Worm (Caenorhabditis elegans): ENCODE measurements around the gene Y39F10C.1.

The Y39F10C.1 gene

DNA sequence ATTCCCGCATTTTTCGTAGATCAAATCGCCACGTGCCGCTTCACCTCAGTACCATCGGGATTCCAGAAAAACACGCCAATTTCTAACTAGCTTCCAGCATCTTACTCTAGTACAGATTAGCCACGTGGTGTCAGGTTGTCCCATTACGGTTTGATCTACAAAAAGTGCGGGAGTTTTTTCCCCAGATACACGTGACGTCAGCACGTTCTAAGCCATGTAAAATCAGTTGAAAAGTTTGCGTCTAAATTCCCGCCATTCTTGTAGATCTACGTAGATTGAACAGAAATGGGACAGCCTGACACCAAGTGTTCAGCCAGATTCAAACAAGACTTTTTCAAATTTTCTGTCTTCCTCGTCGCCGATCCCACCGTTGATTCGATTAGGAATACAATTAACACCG lies 3.2 kb downstream of the Y39F10C.1 start, which contains the start of gene T02H6.9:
Gene T02H6.9 (plus strand): TSS at position 301 of the 400 bp plus-strand sequence.
- no peak for TF ChIP-seq tbx-9 (tag; optimal IDR thresholded peaks at IDR 0.05; ENCODE audit: borderline replicate concordance)
- TF ChIP-seq K11D2.4 (GFP tag; IDR thresholded peaks at IDR 0.05) = no peak
- TF ChIP-seq rpc-1 (optimal IDR thresholded peaks at IDR 0.05) = no peak
- no peak for TF ChIP-seq rpc-1 (tag; optimal IDR thresholded peaks at IDR 0.05)
- no peak for TF ChIP-seq him-1 (tag; optimal IDR thresholded peaks at IDR 0.05)
- no peak for TF ChIP-seq zfh-2 (GFP tag; conservative IDR thresholded peaks at IDR 0.05)
- TF ChIP-seq attf-5 (GFP tag; optimal IDR thresholded peaks at IDR 0.05) = no peak

DNA sequence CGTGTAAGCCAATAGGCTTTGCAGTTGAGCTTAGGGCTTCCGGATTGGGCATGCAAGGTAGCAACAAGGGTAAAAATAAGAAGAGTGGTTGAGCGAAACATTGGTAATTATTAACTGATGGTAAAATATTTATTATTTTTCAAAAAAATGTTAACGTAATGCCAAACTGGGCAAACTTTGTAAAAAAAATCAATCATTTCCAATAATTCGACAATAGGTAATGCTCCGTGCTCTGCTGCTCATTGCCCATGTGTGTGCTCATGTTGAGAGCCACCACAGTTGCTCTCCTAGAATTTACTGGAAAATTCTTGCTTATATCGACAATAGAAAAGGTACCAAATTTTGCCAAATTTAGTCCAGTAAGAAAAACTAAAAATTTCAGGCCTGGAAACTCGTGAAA lies 5.2 kb downstream of the Y39F10C.1 start, which contains the start of the genes T02H6.10 and T02H6.8:
Gene T02H6.10 (minus strand): TSS at position 101 of the 400 bp plus-strand sequence.
Gene T02H6.8 (plus strand): TSS at position 221 of the 400 bp plus-strand sequence.
- no peak for TF ChIP-seq snpc-1.3 (tag; optimal IDR thresholded peaks at IDR 0.05; ENCODE audit: insufficient read depth)
- no peak for TF ChIP-seq nhr-120 (GFP tag; IDR thresholded peaks at IDR 0.05)
- TF ChIP-seq C17E4.6 (GFP tag; IDR thresholded peaks at IDR 0.05) = no peak

DNA sequence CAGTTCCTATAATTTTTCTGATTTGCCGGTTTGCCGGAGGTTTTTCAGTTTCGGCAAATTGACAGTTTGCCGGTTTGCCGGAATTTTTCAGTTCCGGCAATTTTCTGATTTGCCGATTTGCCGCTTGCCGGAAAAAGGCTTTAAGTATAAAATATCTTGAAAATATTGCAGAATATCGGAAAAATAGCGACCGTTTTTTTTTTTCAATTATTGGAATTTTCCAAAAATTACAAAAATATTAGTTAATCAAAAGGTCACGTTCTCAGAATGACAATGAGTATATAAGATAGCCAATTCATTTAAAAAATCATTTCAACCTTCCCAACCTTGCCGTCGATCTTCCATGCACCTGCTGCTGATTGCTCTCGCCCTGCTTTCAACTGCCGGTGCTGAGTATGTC lies 6.9 kb downstream of the Y39F10C.1 start, which contains the start of gene T02H6.7:
Gene T02H6.7 (plus strand): TSS at position 301 of the 400 bp plus-strand sequence.
- TF ChIP-seq sea-2 (GFP tag; IDR thresholded peaks at IDR 0.05) (no peak), F22D6.2 (tag; optimal IDR thresholded peaks at IDR 0.05) (no peak), F57A8.1 (GFP tag; optimal IDR thresholded peaks at IDR 0.05) (no peak), snpc-4 (GFP tag; optimal IDR thresholded peaks at IDR 0.05) (no peak), snpc-4 (tag; optimal IDR thresholded peaks at IDR 0.05) (no peak), atf-7 (tag; optimal IDR thresholded peaks at IDR 0.05) (no peak)

DNA sequence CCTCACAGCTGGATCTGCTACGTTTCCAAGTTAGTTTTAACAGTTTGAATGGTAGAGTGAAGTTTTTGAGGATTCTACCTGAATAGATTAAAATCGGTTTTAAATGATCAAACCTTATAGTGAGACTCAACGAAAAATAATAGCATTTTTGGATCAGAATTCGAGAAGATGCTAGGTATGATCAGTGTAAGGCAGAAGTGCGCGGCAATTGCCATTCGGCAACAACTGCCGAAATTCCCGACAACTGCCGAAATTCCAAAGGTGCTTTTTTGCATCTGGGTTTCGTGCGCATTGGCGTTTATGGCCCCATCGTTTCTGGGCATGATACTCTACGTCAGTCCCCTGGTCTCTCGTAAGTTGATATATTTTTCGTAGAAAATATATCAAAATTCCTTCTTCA lies 8.1 kb downstream of the Y39F10C.1 start, which contains the start of gene T02H6.6:
Gene T02H6.6 (plus strand): TSS at position 301 of the 400 bp plus-strand sequence.
- no peak for TF ChIP-seq mel-28 (tag; optimal IDR thresholded peaks at IDR 0.05; ENCODE audit: borderline replicate concordance)
- no peak for TF ChIP-seq zfh-2 (GFP tag; conservative IDR thresholded peaks at IDR 0.05)

DNA sequence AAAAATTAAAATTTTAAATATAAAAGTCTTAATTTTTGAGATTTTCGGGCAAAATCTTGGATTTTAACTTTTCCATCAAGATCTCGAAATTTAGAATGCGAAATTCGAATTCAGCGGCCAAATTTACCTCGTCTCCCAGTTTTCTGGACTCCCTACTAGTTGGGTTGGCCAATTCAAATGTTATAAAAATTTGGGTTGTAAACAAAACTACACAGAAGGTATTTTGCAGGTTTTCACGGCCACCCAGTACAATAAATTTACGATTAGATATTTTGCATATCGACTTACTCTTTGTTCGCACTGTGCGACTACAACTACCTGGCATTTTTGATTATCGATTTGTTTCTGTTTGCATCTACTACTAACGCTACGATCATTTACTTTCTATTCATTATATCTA lies 9.4 kb downstream of the Y39F10C.1 start, which contains the start of gene T02H6.5:
Gene T02H6.5 (plus strand): TSS at position 301 of the 400 bp plus-strand sequence.
- TF ChIP-seq sdz-38 (tag; optimal IDR thresholded peaks at IDR 0.05) (no peak), aptf-3 (GFP tag; IDR thresholded peaks at IDR 0.05) (no peak), madf-10 (tag; optimal IDR thresholded peaks at IDR 0.05) (no peak)

DNA sequence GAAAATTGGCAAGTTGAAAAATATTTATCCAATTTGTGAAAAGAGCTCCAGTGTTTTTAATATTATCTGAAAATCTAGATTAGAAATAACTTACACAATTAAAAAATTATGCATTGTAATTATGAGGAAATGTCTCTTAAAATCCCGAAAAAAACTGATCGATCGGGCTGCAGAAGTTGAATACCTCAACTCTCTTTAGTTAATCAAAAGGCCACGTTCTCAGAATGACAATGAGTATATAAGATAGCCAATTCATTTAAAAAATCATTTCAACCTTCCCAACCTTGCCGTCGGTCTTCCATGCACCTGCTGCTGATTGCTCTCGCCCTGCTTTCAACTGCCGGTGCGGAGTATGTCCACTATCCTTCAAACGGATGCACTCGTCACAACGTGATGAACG lies 14.3 kb downstream of the Y39F10C.1 start, which contains the start of gene T02H6.4:
Gene T02H6.4 (plus strand): TSS at position 301 of the 400 bp plus-strand sequence.
- TF ChIP-seq atf-7 (tag; optimal IDR thresholded peaks at IDR 0.05) (no peak), hlh-12 (tag; optimal IDR thresholded peaks at IDR 0.05) (no peak), chd-7 (tag; optimal IDR thresholded peaks at IDR 0.05) (no peak), aptf-2 (GFP tag; conservative IDR thresholded peaks at IDR 0.05) (no peak), hmg-1.2 (GFP tag; IDR thresholded peaks at IDR 0.05) (no peak), ZK185.1 (tag; optimal IDR thresholded peaks at IDR 0.05; ENCODE audit: poor library complexity, severe bottlenecking) (no peak), nfya-2 (GFP tag; IDR thresholded peaks at IDR 0.05) (no peak), tbx-9 (tag; optimal IDR thresholded peaks at IDR 0.05; ENCODE audit: borderline replicate concordance) (no peak), nhr-90 (tag; optimal IDR thresholded peaks at IDR 0.05) (no peak), attf-5 (GFP tag; optimal IDR thresholded peaks at IDR 0.05) (no peak), ztf-28 (GFP tag; IDR thresholded peaks at IDR 0.05) (no peak), cebp-1 (GFP tag; IDR thresholded peaks at IDR 0.05) (no peak), cebp-1 (tag; optimal IDR thresholded peaks at IDR 0.05) (no peak), nhr-179 (tag; optimal IDR thresholded peaks at IDR 0.05) (no peak), lin-26 (GFP tag; IDR thresholded peaks at IDR 0.05) (no peak), gei-17 (GFP tag; optimal IDR thresholded peaks at IDR 0.05) (no peak), madf-3 (GFP tag; IDR thresholded peaks at IDR 0.05) (no peak)
